Fruit fly (Drosophila melanogaster): ENCODE measurements around the gene Osi10b.

DNA sequence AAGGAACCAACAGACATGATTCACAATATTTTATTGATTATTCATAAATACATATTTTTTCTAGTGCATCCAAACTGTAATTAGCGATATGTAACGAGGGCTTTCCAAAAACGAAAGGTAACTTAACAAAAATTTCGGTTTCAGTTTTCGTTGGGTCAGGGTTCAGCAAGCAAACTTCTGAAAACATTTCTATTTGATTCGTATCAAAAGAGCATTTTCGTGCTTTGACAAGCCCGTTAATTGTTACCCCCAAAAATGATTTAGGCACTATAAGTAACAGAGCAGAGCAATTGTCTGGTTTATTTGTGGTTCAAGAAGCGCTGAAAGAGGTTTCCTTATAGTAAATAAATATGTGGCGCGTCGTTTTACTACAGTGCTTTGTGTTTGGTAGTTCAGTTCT is at the start of gene Osi10b:
- TF ChIP-seq CG8478 (optimal IDR thresholded peaks at IDR 0.05) (no peak), CTCF (optimal IDR thresholded peaks at IDR 0.05) (no peak)
